Fruit fly (Drosophila melanogaster): Measurements from ENCODE around the gene indra.

Gene indra

dm6 chr3L:1300076-1300635, 42.0 kb downstream of the indra start (continued):
- peak; percentile 51 for TF ChIP-seq Usf (GFP tag; optimal IDR thresholded peaks at IDR 0.05)
- TF ChIP-seq Poxn (GFP tag; IDR thresholded peaks at IDR 0.05): no peak
- no peak for TF ChIP-seq lov (optimal IDR thresholded peaks at IDR 0.05)
- peak; percentile 68; the same call in 2 of the 3 replicates for TF ChIP-seq lov (GFP tag; IDR thresholded peaks at IDR 0.05)
- peak; percentile 92 for TF ChIP-seq row (GFP tag; IDR thresholded peaks at IDR 0.05)
- TF ChIP-seq CG6272 (GFP tag; IDR thresholded peaks at IDR 0.05): peak; percentile 62
- TF ChIP-seq CG3995 (GFP tag; optimal IDR thresholded peaks at IDR 0.05): no peak
- TF ChIP-seq NC2β (GFP tag; optimal IDR thresholded peaks at IDR 0.05): peak; percentile 19
- peak; percentile 81 for TF ChIP-seq CG6689 (GFP tag; IDR thresholded peaks at IDR 0.05)
- no peak for TF ChIP-seq hkb (optimal IDR thresholded peaks at IDR 0.05)
- TF ChIP-seq hkb (GFP tag; IDR thresholded peaks at IDR 0.05): peak; percentile 90
- TF ChIP-seq Six4 (GFP tag; optimal IDR thresholded peaks at IDR 0.05): peak; percentile 80
- TF ChIP-seq CG8089 (GFP tag; optimal IDR thresholded peaks at IDR 0.05): no peak
- peak; percentile 84 for TF ChIP-seq CG4328 (GFP tag; optimal IDR thresholded peaks at IDR 0.05)
- peak; percentile 82 for TF ChIP-seq Ssrp (tag; optimal IDR thresholded peaks at IDR 0.05)
- peak; percentile 60 for TF ChIP-seq CG30431 (GFP tag; optimal IDR thresholded peaks at IDR 0.05)
- no peak for TF ChIP-seq CG14860 (GFP tag; IDR thresholded peaks at IDR 0.05; ENCODE audit: partially characterized antibody)
- TF ChIP-seq org-1 (GFP tag; optimal IDR thresholded peaks at IDR 0.05): peak; percentile 75
- TF ChIP-seq Ets97D (GFP tag; optimal IDR thresholded peaks at IDR 0.05): peak; percentile 19
- TF ChIP-seq CG18011 (GFP tag; optimal IDR thresholded peaks at IDR 0.05): peak; percentile 28
- no peak; the same call in 1 of the 2 replicates for TF ChIP-seq rib (GFP tag; IDR thresholded peaks at IDR 0.05)
- peak; percentile 63 for TF ChIP-seq al (GFP tag; IDR thresholded peaks at IDR 0.05)
- TF ChIP-seq pros (GFP tag; optimal IDR thresholded peaks at IDR 0.05): peak; percentile 75
- TF ChIP-seq CG2116 (GFP tag; optimal IDR thresholded peaks at IDR 0.05): peak; percentile 47
- TF ChIP-seq gsb-n (tag; optimal IDR thresholded peaks at IDR 0.05): peak; percentile 89
- peak; percentile 74 for TF ChIP-seq Asciz (GFP tag; optimal IDR thresholded peaks at IDR 0.05)
- TF ChIP-seq CG3726 (GFP tag; IDR thresholded peaks at IDR 0.05): 0 out of 3 replicates have a peak, but pooled peaks have one; percentile 47
- peak; percentile 65 for TF ChIP-seq ewg (GFP tag; optimal IDR thresholded peaks at IDR 0.05)
- TF ChIP-seq CG16815 (GFP tag; optimal IDR thresholded peaks at IDR 0.05): peak; percentile 76
- TF ChIP-seq Sry-β (GFP tag; optimal IDR thresholded peaks at IDR 0.05): no peak
- TF ChIP-seq crol (GFP tag; IDR thresholded peaks at IDR 0.05): peak; percentile 85
- TF ChIP-seq shn (GFP tag; optimal IDR thresholded peaks at IDR 0.05): no peak
- TF ChIP-seq gfzf (GFP tag; optimal IDR thresholded peaks at IDR 0.05): no peak
- no peak for TF ChIP-seq CG2129 (GFP tag; IDR thresholded peaks at IDR 0.05; ENCODE audit: partially characterized antibody)
- peak; percentile 87 for TF ChIP-seq gcm (GFP tag; optimal IDR thresholded peaks at IDR 0.05)
- TF ChIP-seq CG7987 (GFP tag; optimal IDR thresholded peaks at IDR 0.05): peak; percentile 33
- TF ChIP-seq CG17612 (GFP tag; IDR thresholded peaks at IDR 0.05): no peak; the same call in 1 of the 2 replicates
- peak; percentile 84 for TF ChIP-seq CG3281 (GFP tag; optimal IDR thresholded peaks at IDR 0.05)
- peak; percentile 74 for TF ChIP-seq Med (GFP tag)
- TF ChIP-seq slp2 (GFP tag; optimal IDR thresholded peaks at IDR 0.05): peak; percentile 22
- TF ChIP-seq CG2712 (tag; optimal IDR thresholded peaks at IDR 0.05): peak; percentile 95
- peak; percentile 40 for TF ChIP-seq bab2 (GFP tag; optimal IDR thresholded peaks at IDR 0.05)
- TF ChIP-seq mam (GFP tag; optimal IDR thresholded peaks at IDR 0.05): peak; percentile 24
- TF ChIP-seq dmrt11E (tag; optimal IDR thresholded peaks at IDR 0.05): peak; percentile 90
- TF ChIP-seq NFAT (GFP tag; IDR thresholded peaks at IDR 0.05): peak; percentile 35; the same call in 1 of the 2 replicates
- TF ChIP-seq NfI (GFP tag; optimal IDR thresholded peaks at IDR 0.05): peak; percentile 72
- TF ChIP-seq Nf-YB (GFP tag; optimal IDR thresholded peaks at IDR 0.05): peak; percentile 69
- TF ChIP-seq Camta (GFP tag; optimal IDR thresholded peaks at IDR 0.05): peak; percentile 38
- peak; percentile 43 for TF ChIP-seq Dip3 (GFP tag; optimal IDR thresholded peaks at IDR 0.05)
- peak; percentile 88 for TF ChIP-seq lab (GFP tag; optimal IDR thresholded peaks at IDR 0.05)

Data from whole organism, embryonic.